Worm (Caenorhabditis elegans): ENCODE measurements around the gene F55C10.5.

The F55C10.5 gene

ce11 chrV:11412125-11412524 is 29.2 kb downstream of the F55C10.5 start:
- TF ChIP-seq unc-62 (GFP tag; optimal IDR thresholded peaks at IDR 0.05), result no peak

- TF ChIP-seq unc-62 (GFP tag; optimal IDR thresholded peaks at IDR 0.05), result no peak
Measured at ce11 chrV:11415059-11415458, 32.2 kb downstream of the F55C10.5 start, which contains the start of gene deg-3. Gene deg-3 (minus strand): TSS chrV:11415159.

ce11 chrV:11421605-11422004 is 38.7 kb downstream of the F55C10.5 start, which contains the start of gene des-2:
Gene des-2 (minus strand): TSS chrV:11421705.
- no peak for TF ChIP-seq unc-62 (GFP tag; optimal IDR thresholded peaks at IDR 0.05)

ce11 chrV:11424565-11424964 is 41.7 kb downstream of the F55C10.5 start, which contains the start of gene T26H10.2:
Gene T26H10.2 (minus strand): TSS chrV:11424665.
- no peak for TF ChIP-seq unc-62 (GFP tag; optimal IDR thresholded peaks at IDR 0.05)

- no peak for TF ChIP-seq unc-62 (GFP tag; optimal IDR thresholded peaks at IDR 0.05)
Measured at ce11 chrV:11428728-11429127, 45.8 kb downstream of the F55C10.5 start.

ce11 chrV:11430823-11431222 is 47.9 kb downstream of the F55C10.5 start:
- no peak for TF ChIP-seq unc-62 (GFP tag; optimal IDR thresholded peaks at IDR 0.05)
